Worm (Caenorhabditis elegans) whole organism, L2 larva: Measurements from ENCODE around the gene subs-4.

Experiments
- C34F6.9 ChIP-seq: fragments of 150-350 bp; optimal IDR thresholded peaks from 2 replicates; lab custom pipeline; 2014; ENCODE audit warnings: missing biosample characterization, missing genetic modification characterization
- F13H6.1 ChIP-seq: sonication (generic microtip); optimal IDR thresholded peaks from 2 replicates; lab custom pipeline; 2016; ENCODE audit warnings: missing genetic modification characterization, missing compliant biosample characterization
- R02D3.7 ChIP-seq: fragments of 150-350 bp; optimal IDR thresholded peaks from 2 replicates; lab custom pipeline; 2014; ENCODE audit warnings: missing biosample characterization, missing genetic modification characterization
- Y55F3AM.14 ChIP-seq: fragments of 200-800 bp; sonication (Bioruptor generic); optimal IDR thresholded peaks from 2 replicates; lab custom pipeline; 2018; ENCODE audit warnings: mild to moderate bottlenecking, missing genetic modification characterization, missing compliant biosample characterization
- aly-2 ChIP-seq: fragments of 150-350 bp; optimal IDR thresholded peaks from 2 replicates; lab custom pipeline; 2014; ENCODE audit warnings: missing biosample characterization, missing genetic modification characterization
- blmp-1 ChIP-seq: sonication (generic microtip); optimal IDR thresholded peaks from 2 replicates; lab custom pipeline; 2017; ENCODE audit warnings: missing genetic modification characterization, mild to moderate bottlenecking, missing compliant biosample characterization, antibody characterized with exemption, moderate library complexity; ENCODE audit not compliant: insufficient read depth
- ceh-16 ChIP-seq: fragments of 150-350 bp; optimal IDR thresholded peaks from 2 replicates; lab custom pipeline; 2014; ENCODE audit warnings: missing biosample characterization, missing genetic modification characterization
- ceh-82 ChIP-seq: fragments of 150-350 bp; optimal IDR thresholded peaks from 2 replicates; lab custom pipeline; 2014; ENCODE audit warnings: missing biosample characterization, missing genetic modification characterization
- dmd-4 ChIP-seq: sonication (generic microtip); optimal IDR thresholded peaks from 2 replicates; lab custom pipeline; 2017; ENCODE audit warnings: missing biosample characterization, missing genetic modification characterization
- elt-1 ChIP-seq: fragments of 150-350 bp; optimal IDR thresholded peaks from 2 replicates; lab custom pipeline; 2014; ENCODE audit warnings: missing biosample characterization, missing genetic modification characterization
- elt-3 ChIP-seq: sonication (generic microtip); optimal IDR thresholded peaks from 2 replicates; lab custom pipeline; 2017; ENCODE audit warnings: missing biosample characterization, missing genetic modification characterization
- lin-11 ChIP-seq: fragments of 150-350 bp; sonication (generic microtip); optimal IDR thresholded peaks from 2 replicates; lab custom pipeline; 2014; ENCODE audit warnings: missing biosample characterization, missing genetic modification characterization, inconsistent platforms, mixed read lengths
- lin-13 ChIP-seq: fragments of 150-350 bp; optimal IDR thresholded peaks from 2 replicates; lab custom pipeline; 2014; ENCODE audit warnings: missing biosample characterization, missing genetic modification reagents, missing genetic modification characterization
- lin-39 ChIP-seq: fragments of 150-350 bp; optimal IDR thresholded peaks from 2 replicates; lab custom pipeline; 2014; ENCODE audit warnings: missing biosample characterization, missing genetic modification reagents, missing genetic modification characterization
- lsy-2 ChIP-seq, 2 experiments: fragments of 150-350 bp in 1 of 2; sonication (generic microtip) in 1 of 2; optimal IDR thresholded peaks; 2 replicates each; lab custom pipeline; 2014 to 2017; ENCODE audit warnings: missing biosample characterization in 2 of 2, missing genetic modification characterization in 2 of 2
- mab-5 ChIP-seq: fragments of 150-350 bp; optimal IDR thresholded peaks from 2 replicates; lab custom pipeline; 2014; ENCODE audit warnings: missing biosample characterization, missing genetic modification characterization
- mbf-1 ChIP-seq: sonication (generic microtip); optimal IDR thresholded peaks from 2 replicates; lab custom pipeline; 2017; ENCODE audit warnings: missing biosample characterization, missing genetic modification characterization
- mdl-1 ChIP-seq, 2 experiments: fragments of 150-350 bp in 1 of 2; sonication (generic microtip) in 1 of 2; optimal IDR thresholded peaks; 2 replicates each; lab custom pipeline; 2017; ENCODE audit warnings: missing biosample characterization in 2 of 2, missing genetic modification characterization in 2 of 2
- nhr-129 ChIP-seq: fragments of 150-350 bp; optimal IDR thresholded peaks from 2 replicates; lab custom pipeline; 2014; ENCODE audit warnings: missing biosample characterization, missing genetic modification characterization
- nhr-21 ChIP-seq: fragments of 150-350 bp; optimal IDR thresholded peaks from 2 replicates; lab custom pipeline; 2014; ENCODE audit warnings: missing biosample characterization, missing genetic modification characterization
- nhr-23 ChIP-seq: fragments of 150-350 bp; optimal IDR thresholded peaks from 2 replicates; lab custom pipeline; 2014; ENCODE audit warnings: missing biosample characterization, missing genetic modification reagents, missing genetic modification characterization
- nhr-25 ChIP-seq: fragments of 150-350 bp; sonication (generic microtip); optimal IDR thresholded peaks from 3 replicates; lab custom pipeline; 2014; ENCODE audit warnings: missing biosample characterization, missing genetic modification characterization
- nhr-6 ChIP-seq: fragments of 150-350 bp; optimal IDR thresholded peaks from 2 replicates; lab custom pipeline; 2014; ENCODE audit warnings: missing biosample characterization, missing genetic modification characterization
- peb-1 ChIP-seq: fragments of 150-350 bp; optimal IDR thresholded peaks from 2 replicates; lab custom pipeline; 2014; ENCODE audit warnings: missing biosample characterization, missing genetic modification characterization
- sem-4 ChIP-seq: fragments of 150-350 bp; optimal IDR thresholded peaks from 2 replicates; lab custom pipeline; 2014; ENCODE audit warnings: missing biosample characterization, missing genetic modification reagents, missing genetic modification characterization
- skn-1 ChIP-seq: sonication (generic microtip); optimal IDR thresholded peaks from 2 replicates; lab custom pipeline; 2017; ENCODE audit warnings: missing biosample characterization, missing genetic modification characterization
- sma-3 ChIP-seq: sonication (generic microtip); optimal IDR thresholded peaks from 2 replicates; lab custom pipeline; 2016; ENCODE audit warnings: missing genetic modification reagents, missing genetic modification characterization, missing compliant biosample characterization
- sma-9 ChIP-seq, 2 experiments: fragments of 150-350 bp in 1 of 2; sonication (generic microtip) in 1 of 2; optimal IDR thresholded peaks; 2 replicates each; lab custom pipeline; 2014 to 2016; ENCODE audit warnings: missing genetic modification characterization in 2 of 2, mild to moderate bottlenecking in 1 of 2, missing biosample characterization in 1 of 2, missing compliant biosample characterization in 1 of 2, missing genetic modification reagents in 1 of 2, moderate library complexity in 1 of 2
- unc-55 ChIP-seq: fragments of 150-350 bp; sonication (generic microtip); optimal IDR thresholded peaks from 3 replicates; lab custom pipeline; 2014; ENCODE audit warnings: missing biosample characterization, missing genetic modification reagents, missing genetic modification characterization
- unc-62 ChIP-seq: fragments of 150-350 bp; optimal IDR thresholded peaks from 2 replicates; lab custom pipeline; 2014; ENCODE audit warnings: missing biosample characterization, missing genetic modification reagents, missing genetic modification characterization
- zag-1 ChIP-seq: fragments of 150-350 bp; optimal IDR thresholded peaks from 2 replicates; lab custom pipeline; 2014; ENCODE audit warnings: missing biosample characterization, missing genetic modification characterization
- ztf-1 ChIP-seq: fragments of 200-800 bp; sonication (Bioruptor generic); conservative IDR thresholded peaks from 2 replicates; pipeline ENCODE4 v1.3.6; 2022; ENCODE audit warnings: missing genetic modification characterization, missing compliant biosample characterization
- ztf-11 ChIP-seq: sonication (generic microtip); optimal IDR thresholded peaks from 2 replicates; lab custom pipeline; 2017; ENCODE audit warnings: missing biosample characterization, missing genetic modification characterization
- ztf-4 ChIP-seq: fragments of 150-350 bp; optimal IDR thresholded peaks from 2 replicates; lab custom pipeline; 2014; ENCODE audit warnings: missing biosample characterization, missing genetic modification characterization

Gene subs-4

DNA sequence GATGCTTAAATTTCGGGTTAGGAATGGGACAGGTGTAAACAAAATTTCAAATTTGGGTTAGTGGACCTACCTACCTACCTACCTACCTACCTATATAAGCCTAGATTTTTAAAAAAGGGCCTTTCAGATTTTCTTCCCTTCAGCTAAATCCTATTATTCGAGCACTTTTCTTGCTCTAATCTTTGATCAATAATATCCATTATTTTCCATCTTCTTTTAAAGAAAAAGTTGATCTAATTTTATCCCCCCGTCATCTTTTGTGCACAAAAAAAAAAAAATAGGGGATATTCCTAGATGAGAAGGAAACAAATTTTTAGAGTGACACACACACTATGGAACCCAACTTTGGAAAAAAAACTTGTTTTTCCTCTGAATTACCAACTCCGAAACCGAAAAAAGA lies 8.8 kb downstream of the subs-4 start:
- TF ChIP-seq lin-13 (GFP tag; lab: Kevin White, UChicago) (no peak), F13H6.1 (tag; lab: Kevin White, UChicago) (no peak), R02D3.7 (tag; lab: Kevin White, UChicago) (no peak), nhr-23 (no peak), elt-1 (tag; lab: Kevin White, UChicago) (no peak), sma-3 (GFP tag; lab: Kevin White, UChicago) (no peak), lin-39 (tag; lab: Kevin White, UChicago) (no peak)

DNA sequence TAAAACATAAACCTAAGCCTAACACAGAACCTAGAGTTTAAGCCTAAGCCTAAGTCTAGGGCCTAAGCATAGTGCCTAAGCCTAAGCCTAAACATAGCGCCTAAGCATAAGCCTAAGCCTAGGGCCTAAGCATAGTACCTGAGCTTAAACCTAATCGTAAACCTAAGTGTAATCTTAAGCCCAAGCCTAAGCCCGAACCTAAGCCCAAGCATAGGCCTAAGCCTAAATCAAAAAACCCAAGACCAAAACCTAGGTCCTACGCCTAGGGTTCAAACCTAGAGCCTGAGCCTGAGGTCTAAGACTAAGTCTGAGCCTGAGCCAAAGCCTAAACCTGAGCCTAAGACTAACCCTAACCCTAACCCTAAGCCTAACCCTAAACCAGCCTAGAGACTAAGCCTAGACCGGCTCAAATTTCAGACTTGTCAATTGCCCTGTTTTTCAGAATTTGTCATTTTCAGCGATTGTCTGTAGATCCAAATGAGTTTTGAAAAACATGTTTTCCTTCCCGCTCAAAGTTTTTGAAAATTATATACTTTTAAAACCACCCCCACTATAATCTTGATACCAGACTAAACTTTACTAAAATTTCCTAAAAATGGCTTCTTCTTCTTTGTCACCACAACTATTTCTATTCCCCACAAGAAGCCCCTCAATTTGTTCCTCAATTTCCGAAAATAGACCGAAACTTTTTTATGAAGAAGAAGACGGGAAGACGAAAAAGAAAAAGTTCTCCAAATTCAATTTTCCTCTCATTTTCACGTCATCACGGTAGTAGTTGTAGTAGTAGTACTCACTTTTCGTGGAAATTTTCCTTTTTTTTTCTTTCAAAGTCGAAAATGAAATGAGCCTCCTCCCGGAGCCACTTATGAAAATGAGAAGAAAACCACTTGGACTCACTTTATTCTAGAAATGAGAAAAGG lies 9.8 kb downstream of the subs-4 start:
- TF ChIP-seq C34F6.9 (peak; percentile 3), zag-1 (no peak), lsy-2 (tag; optimal IDR thresholded peaks at IDR 0.05; lab: Kevin White, UChicago) (peak in 1 of 2 experiments; percentile 28)

DNA sequence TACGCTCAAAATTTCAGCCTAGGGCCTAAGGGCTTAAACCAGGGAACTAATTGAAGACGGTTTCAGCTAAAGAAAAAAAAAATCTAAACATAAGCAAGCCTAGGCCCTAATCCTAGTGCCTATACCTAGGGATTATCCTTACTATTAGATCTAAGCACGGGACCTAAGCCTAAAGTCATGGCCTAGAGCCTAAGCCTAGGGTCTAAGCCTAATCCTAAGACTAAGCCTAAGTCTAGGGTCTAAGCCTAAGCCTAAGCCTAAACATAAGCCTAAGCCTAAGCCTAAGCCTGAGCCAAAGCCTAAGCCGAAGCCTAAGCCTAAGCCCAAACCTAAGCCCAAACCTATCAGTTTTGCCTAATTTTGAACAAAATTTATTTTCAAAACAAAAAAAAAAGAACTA lies 10.7 kb downstream of the subs-4 start:
- no peak for TF ChIP-seq elt-3 (tag; lab: Kevin White, UChicago)
- no peak for TF ChIP-seq C34F6.9
- TF ChIP-seq sma-3 (GFP tag; lab: Kevin White, UChicago): no peak
- TF ChIP-seq peb-1: no peak
- TF ChIP-seq R02D3.7 (tag; lab: Kevin White, UChicago): no peak
- no peak for TF ChIP-seq zag-1
- no peak for TF ChIP-seq Y55F3AM.14
- no peak for TF ChIP-seq ztf-4 (tag; lab: Kevin White, UChicago)
- no peak for TF ChIP-seq ceh-82 (tag; lab: Kevin White, UChicago)
- no peak for TF ChIP-seq sem-4 (tag; lab: Kevin White, UChicago)
- no peak for TF ChIP-seq nhr-21 (tag; lab: Kevin White, UChicago)
- no peak for TF ChIP-seq mab-5 (tag; lab: Kevin White, UChicago)
- TF ChIP-seq ceh-16 (tag; lab: Kevin White, UChicago): no peak

DNA sequence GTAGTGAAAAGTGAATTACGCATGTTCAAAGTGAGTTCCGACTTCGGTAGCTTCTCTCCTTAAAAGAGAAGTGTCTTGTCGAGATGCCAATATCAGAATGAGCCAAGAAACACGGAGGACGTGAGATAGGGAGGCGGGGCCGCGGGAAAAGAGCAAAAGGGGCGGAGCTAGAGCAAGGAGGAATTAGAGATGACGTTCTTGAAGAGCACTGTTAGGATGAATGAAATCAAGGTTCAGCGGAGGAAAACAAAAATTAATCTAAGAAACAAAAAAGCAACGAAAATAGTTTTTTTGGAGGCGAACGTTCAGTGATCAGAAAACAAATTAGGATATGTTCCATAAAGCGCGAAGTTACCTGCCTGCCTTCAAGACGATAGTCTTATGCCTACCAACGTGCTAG lies 11.1 kb downstream of the subs-4 start, which contains the start of gene nlp-21:
Gene nlp-21 (minus strand): TSS at position 101 of the 400 bp plus-strand sequence.
- TF ChIP-seq skn-1 (tag; lab: Kevin White, UChicago) (no peak), nhr-23 (no peak), aly-2 (tag; lab: Kevin White, UChicago) (no peak), dmd-4 (tag; lab: Kevin White, UChicago) (no peak), unc-55 (GFP tag; lab: Kevin White, UChicago) (no peak), lin-11 (no peak), elt-1 (tag; lab: Kevin White, UChicago) (no peak)

DNA sequence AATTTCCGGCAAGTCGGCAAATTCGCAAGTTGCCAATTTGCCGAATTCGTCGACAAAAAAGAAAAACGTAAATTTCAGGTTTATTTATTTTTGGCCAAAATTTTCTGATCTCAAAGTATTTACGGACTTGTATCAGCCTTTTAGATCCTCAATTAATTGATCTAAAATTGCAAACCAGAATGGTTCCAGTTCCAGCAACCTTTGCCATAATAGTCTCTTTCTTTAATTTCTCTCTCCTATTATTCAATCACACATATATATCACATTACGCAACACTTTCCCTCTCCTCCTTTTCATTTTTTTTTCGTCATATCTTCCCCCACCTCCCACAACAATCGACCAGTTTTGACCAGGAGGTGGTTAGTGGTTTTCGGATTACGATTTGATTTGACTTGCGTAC lies 15.5 kb downstream of the subs-4 start, which contains the start of gene Y47D3B.3:
Gene Y47D3B.3 (plus strand): TSS at position 301 of the 400 bp plus-strand sequence.
- no peak for TF ChIP-seq sem-4 (tag; lab: Kevin White, UChicago)
- no peak for TF ChIP-seq ceh-82 (tag; lab: Kevin White, UChicago)
- no peak for TF ChIP-seq nhr-6 (tag; lab: Kevin White, UChicago)
- TF ChIP-seq lin-11: no peak
- TF ChIP-seq ztf-11 (tag; lab: Kevin White, UChicago): no peak
- no peak for TF ChIP-seq R02D3.7 (tag; lab: Kevin White, UChicago)
- no peak for TF ChIP-seq ztf-1 (GFP tag; lab: Robert Waterston, UW)

DNA sequence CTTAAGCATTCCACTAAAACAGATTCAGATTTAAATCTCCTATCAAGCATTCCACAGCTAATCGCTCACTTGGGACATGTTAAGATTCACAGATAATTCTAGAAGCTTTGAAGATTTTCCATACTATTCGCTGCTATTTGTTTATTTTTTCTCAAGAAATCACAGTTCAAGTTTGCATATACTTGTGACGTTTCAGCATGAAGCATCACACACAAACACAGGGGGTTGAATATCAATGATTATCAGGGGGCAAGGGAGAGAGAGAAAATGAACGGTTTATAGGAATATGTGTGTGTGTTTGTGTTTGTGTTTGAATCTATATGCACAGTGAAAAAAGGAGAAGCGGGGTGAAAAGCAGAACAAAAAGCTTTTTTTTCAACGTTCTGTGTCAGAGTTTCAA lies 20.7 kb downstream of the subs-4 start, which contains the start of gene Y47D3B.12:
Gene Y47D3B.12 (plus strand): TSS at position 301 of the 400 bp plus-strand sequence.
- no peak for TF ChIP-seq lsy-2 (tag; optimal IDR thresholded peaks at IDR 0.05; lab: Kevin White, UChicago)
- no peak for TF ChIP-seq F13H6.1 (tag; lab: Kevin White, UChicago)
- no peak for TF ChIP-seq sma-3 (GFP tag; lab: Kevin White, UChicago)
- TF ChIP-seq C34F6.9: no peak
- TF ChIP-seq nhr-25 (tag; lab: Kevin White, UChicago): no peak
- TF ChIP-seq nhr-129 (tag; lab: Kevin White, UChicago): no peak
- no peak for TF ChIP-seq ztf-11 (tag; lab: Kevin White, UChicago)
- TF ChIP-seq mbf-1 (tag; lab: Kevin White, UChicago): no peak
- TF ChIP-seq dmd-4 (tag; lab: Kevin White, UChicago): no peak
- TF ChIP-seq blmp-1 (tag; lab: Kevin White, UChicago): no peak
- TF ChIP-seq ztf-4 (tag; lab: Kevin White, UChicago): no peak
- TF ChIP-seq sma-9 (GFP tag; optimal IDR thresholded peaks at IDR 0.05; lab: Kevin White, UChicago): no peak
- no peak for TF ChIP-seq sma-9 (tag; optimal IDR thresholded peaks at IDR 0.05; lab: Kevin White, UChicago)
- no peak for TF ChIP-seq unc-62 (GFP tag; lab: Kevin White, UChicago)
- no peak for TF ChIP-seq mdl-1 (tag; optimal IDR thresholded peaks at IDR 0.05; lab: Kevin White, UChicago)
- TF ChIP-seq lin-11: no peak
- no peak for TF ChIP-seq sem-4 (tag; lab: Kevin White, UChicago)
- TF ChIP-seq lin-13 (GFP tag; lab: Kevin White, UChicago): no peak
- TF ChIP-seq skn-1 (tag; lab: Kevin White, UChicago): no peak
